Fruit fly (Drosophila melanogaster): Measurements from ENCODE around the gene CG4073.

The CG4073 gene

dm6 chr3R:10680825-10681681 lies 33.5 kb upstream of the CG4073 start, which contains the start of gene Phyhd1 (continued):
- TF ChIP-seq ranshi (GFP tag; IDR thresholded peaks at IDR 0.05) (peak; percentile 96), btn (GFP tag; optimal IDR thresholded peaks at IDR 0.05) (peak; percentile 92), CG17802 (tag; optimal IDR thresholded peaks at IDR 0.05) (peak; percentile 85), CG10543 (GFP tag; optimal IDR thresholded peaks at IDR 0.05) (peak; percentile 85), CG7839 (tag; optimal IDR thresholded peaks at IDR 0.05) (peak; percentile 97), Oaz (GFP tag; IDR thresholded peaks at IDR 0.05) (peak; percentile 89), CG9932 (GFP tag; IDR thresholded peaks at IDR 0.05) (peak; percentile 87), Dad (GFP tag; optimal IDR thresholded peaks at IDR 0.05) (peak; percentile 96), mam (GFP tag; optimal IDR thresholded peaks at IDR 0.05) (peak; percentile 93)

dm6 chr3R:10681682-10681962 lies 33.0 kb upstream of the CG4073 start:
- TF ChIP-seq NfI (GFP tag; optimal IDR thresholded peaks at IDR 0.05) = peak; percentile 25
- peak; percentile 74 for TF ChIP-seq Ptx1 (GFP tag; IDR thresholded peaks at IDR 0.05)
- TF ChIP-seq Myb (GFP tag; optimal IDR thresholded peaks at IDR 0.05) = no peak
- no peak for TF ChIP-seq gcm2 (GFP tag; optimal IDR thresholded peaks at IDR 0.05)
- TF ChIP-seq Dip2 (GFP tag; IDR thresholded peaks at IDR 0.05) = no peak
- TF ChIP-seq MTF-1 (GFP tag; optimal IDR thresholded peaks at IDR 0.05; ENCODE audit: borderline replicate concordance) = peak; percentile 11
- TF ChIP-seq D19B (GFP tag; optimal IDR thresholded peaks at IDR 0.05) = no peak
- TF ChIP-seq CG1024 (GFP tag; IDR thresholded peaks at IDR 0.05) = peak; percentile 17; the same call in 1 of the 2 replicates
- TF ChIP-seq CG8765 (GFP tag; IDR thresholded peaks at IDR 0.05) = no peak
- peak; percentile 46; the same call in 1 of the 2 replicates for TF ChIP-seq CG14667 (GFP tag; IDR thresholded peaks at IDR 0.05)
- no peak for TF ChIP-seq CHES-1-like (GFP tag; optimal IDR thresholded peaks at IDR 0.05)
- no peak for TF ChIP-seq CG10274 (GFP tag; optimal IDR thresholded peaks at IDR 0.05)
- peak; percentile 64 for TF ChIP-seq Rfx (GFP tag; IDR thresholded peaks at IDR 0.05)
- TF ChIP-seq HmgD (GFP tag; optimal IDR thresholded peaks at IDR 0.05) = no peak
- peak; percentile 75; the same call in 2 of the 3 replicates for TF ChIP-seq CG11456 (GFP tag; IDR thresholded peaks at IDR 0.05)
- no peak for TF ChIP-seq tup (GFP tag; optimal IDR thresholded peaks at IDR 0.05)
- no peak for TF ChIP-seq CG3163 (GFP tag; optimal IDR thresholded peaks at IDR 0.05)
- no peak for TF ChIP-seq Stat92E (GFP tag; optimal IDR thresholded peaks at IDR 0.05)
- TF ChIP-seq fru (optimal IDR thresholded peaks at IDR 0.05) = no peak
- no peak for TF ChIP-seq CG4617 (GFP tag; optimal IDR thresholded peaks at IDR 0.05; ENCODE audit: borderline replicate concordance)
- TF ChIP-seq Mes4 (GFP tag; optimal IDR thresholded peaks at IDR 0.05) = no peak
- peak; percentile 54 for TF ChIP-seq tap (tag; optimal IDR thresholded peaks at IDR 0.05)
- peak; percentile 4; the same call in 1 of the 2 replicates for TF ChIP-seq CG9215 (GFP tag; IDR thresholded peaks at IDR 0.05)
- peak; percentile 37 for TF ChIP-seq CG17359 (tag; optimal IDR thresholded peaks at IDR 0.05)
- TF ChIP-seq zf30C (GFP tag; optimal IDR thresholded peaks at IDR 0.05) = peak; percentile 85
- TF ChIP-seq Spps (tag; optimal IDR thresholded peaks at IDR 0.05) = peak; percentile 49
- TF ChIP-seq otp (GFP tag; IDR thresholded peaks at IDR 0.05) = peak; percentile 59; the same call in 1 of the 3 replicates
- TF ChIP-seq CG17802 (tag; optimal IDR thresholded peaks at IDR 0.05) = no peak
- no peak for TF ChIP-seq CG9876 (GFP tag; optimal IDR thresholded peaks at IDR 0.05)
- TF ChIP-seq lola (GFP tag; optimal IDR thresholded peaks at IDR 0.05) = no peak
- TF ChIP-seq pros (GFP tag; optimal IDR thresholded peaks at IDR 0.05) = no peak
- TF ChIP-seq bigmax (GFP tag; optimal IDR thresholded peaks at IDR 0.05) = no peak
- TF ChIP-seq CG3995 (GFP tag; optimal IDR thresholded peaks at IDR 0.05) = no peak
- no peak for TF ChIP-seq Deaf1 (tag; optimal IDR thresholded peaks at IDR 0.05)
- no peak for TF ChIP-seq sna (GFP tag; IDR thresholded peaks at IDR 0.05; ENCODE audit: partially characterized antibody)
- peak; percentile 55; the same call in 1 of the 2 replicates for TF ChIP-seq sens-2 (GFP tag; IDR thresholded peaks at IDR 0.05)
- TF ChIP-seq chif (GFP tag; optimal IDR thresholded peaks at IDR 0.05) = no peak
- TF ChIP-seq CG9609 (GFP tag; optimal IDR thresholded peaks at IDR 0.05) = no peak
- no peak for TF ChIP-seq CG11696 (GFP tag; IDR thresholded peaks at IDR 0.05)
- no peak for TF ChIP-seq en (GFP tag; optimal IDR thresholded peaks at IDR 0.05)
- TF ChIP-seq usp (GFP tag; optimal IDR thresholded peaks at IDR 0.05) = no peak
